Fruit fly (Drosophila melanogaster) whole organism, pupa: ENCODE results near the gene Snoo.

Source experiments
- CG10348 ChIP-seq: fragments of 200-800 bp; sonication (Bioruptor generic); IDR thresholded peaks from 2 replicates; pipeline ENCODE4 v1.3.6; 2022; ENCODE audit warnings: missing biosample characterization, missing genetic modification characterization
- CG12605 ChIP-seq: fragments of 200-800 bp; sonication (Bioruptor generic); IDR thresholded peaks from 2 replicates; pipeline ENCODE4 v1.3.6; 2022; ENCODE audit warnings: missing biosample characterization, missing genetic modification characterization
- CG13204 ChIP-seq: fragments of 200-800 bp; sonication (Bioruptor generic); optimal IDR thresholded peaks from 2 replicates; lab custom pipeline; 2018; ENCODE audit warnings: missing biosample characterization, mild to moderate bottlenecking, missing genetic modification characterization, moderate library complexity
- CG14655 ChIP-seq: fragments of 200-800 bp; sonication (Bioruptor generic); optimal IDR thresholded peaks from 3 replicates; lab custom pipeline; 2017; ENCODE audit warnings: mild to moderate bottlenecking, missing biosample characterization, missing genetic modification reagents, missing genetic modification characterization
- CG15710 ChIP-seq: fragments of 200-800 bp; sonication (Bioruptor generic); optimal IDR thresholded peaks from 2 replicates; lab custom pipeline; 2018; ENCODE audit warnings: missing biosample characterization, mild to moderate bottlenecking, missing genetic modification characterization, moderate library complexity
- CG17806 ChIP-seq: fragments of 200-800 bp; sonication (Bioruptor generic); optimal IDR thresholded peaks from 2 replicates; lab custom pipeline; 2018; ENCODE audit warnings: missing biosample characterization, mild to moderate bottlenecking, missing genetic modification characterization, moderate library complexity
- CG32121 ChIP-seq: fragments of 200-800 bp; sonication (Bioruptor generic); IDR thresholded peaks from 2 replicates; pipeline ENCODE4 v1.3.6; 2022; ENCODE audit warnings: missing biosample characterization, missing genetic modification characterization
- CG34367 ChIP-seq: fragments of 200-800 bp; sonication (Bioruptor generic); optimal IDR thresholded peaks from 2 replicates; lab custom pipeline; 2018; ENCODE audit warnings: missing biosample characterization, mild to moderate bottlenecking, missing genetic modification characterization
- CG4496 ChIP-seq: fragments of 200-800 bp; sonication (Bioruptor generic); IDR thresholded peaks from 3 replicates; pipeline ENCODE4 v1.3.6; 2022; ENCODE audit warnings: missing biosample characterization, missing genetic modification characterization
- CG8159 ChIP-seq: fragments of 200-800 bp; sonication (Bioruptor generic); optimal IDR thresholded peaks from 3 replicates; lab custom pipeline; 2018; ENCODE audit warnings: missing biosample characterization, mild to moderate bottlenecking, missing genetic modification characterization, moderate library complexity
- CG8301 ChIP-seq: fragments of 200-800 bp; sonication (Bioruptor generic); optimal IDR thresholded peaks from 2 replicates; lab custom pipeline; 2018; ENCODE audit warnings: missing biosample characterization, mild to moderate bottlenecking, missing genetic modification characterization
- CG9948 ChIP-seq: fragments of 200-800 bp; sonication (Bioruptor generic); optimal IDR thresholded peaks from 2 replicates; lab custom pipeline; 2018; ENCODE audit warnings: missing biosample characterization, mild to moderate bottlenecking, missing genetic modification characterization, moderate library complexity
- D1 ChIP-seq: fragments of 200-800 bp; sonication (Bioruptor generic); optimal IDR thresholded peaks from 2 replicates; lab custom pipeline; 2018; ENCODE audit warnings: missing biosample characterization, mild to moderate bottlenecking, missing genetic modification characterization, moderate library complexity
- EcR ChIP-seq: fragments of 200-800 bp; sonication (Bioruptor generic); optimal IDR thresholded peaks from 3 replicates; lab custom pipeline; 2019; ENCODE audit warnings: missing biosample characterization, missing genetic modification characterization, mild to moderate bottlenecking, moderate library complexity, missing genetic modification reagents
- Ets98B ChIP-seq: fragments of 200-800 bp; sonication (Bioruptor generic); IDR thresholded peaks from 2 replicates; pipeline ENCODE4 v1.3.6; 2022; ENCODE audit warnings: missing biosample characterization, missing genetic modification characterization
- Pif1A ChIP-seq: fragments of 200-800 bp; sonication (Bioruptor generic); optimal IDR thresholded peaks from 3 replicates; lab custom pipeline; 2016; ENCODE audit warnings: missing biosample characterization, missing genetic modification characterization
- Pif1B ChIP-seq: fragments of 200-800 bp; sonication (Bioruptor generic); optimal IDR thresholded peaks from 3 replicates; lab custom pipeline; 2016; ENCODE audit warnings: missing biosample characterization, missing genetic modification characterization
- Snoo ChIP-seq: fragments of 200-800 bp; sonication (Bioruptor generic); optimal IDR thresholded peaks from 3 replicates; lab custom pipeline; 2017; ENCODE audit warnings: missing biosample characterization, mild to moderate bottlenecking, missing genetic modification characterization, inconsistent platforms
- fd96Ca ChIP-seq: fragments of 200-800 bp; sonication (Bioruptor generic); IDR thresholded peaks from 3 replicates; pipeline ENCODE4 v1.3.6; 2022; ENCODE audit warnings: missing biosample characterization, missing genetic modification characterization
- gl ChIP-seq: fragments of 200-800 bp; sonication (Bioruptor generic); optimal IDR thresholded peaks from 2 replicates; lab custom pipeline; 2018; ENCODE audit warnings: missing biosample characterization, mild to moderate bottlenecking, missing genetic modification characterization
- rn ChIP-seq: fragments of 200-800 bp; sonication (Bioruptor generic); IDR thresholded peaks from 2 replicates; pipeline ENCODE4 v1.3.6; 2022; ENCODE audit warnings: missing biosample characterization, missing genetic modification characterization

Snoo gene

DNA sequence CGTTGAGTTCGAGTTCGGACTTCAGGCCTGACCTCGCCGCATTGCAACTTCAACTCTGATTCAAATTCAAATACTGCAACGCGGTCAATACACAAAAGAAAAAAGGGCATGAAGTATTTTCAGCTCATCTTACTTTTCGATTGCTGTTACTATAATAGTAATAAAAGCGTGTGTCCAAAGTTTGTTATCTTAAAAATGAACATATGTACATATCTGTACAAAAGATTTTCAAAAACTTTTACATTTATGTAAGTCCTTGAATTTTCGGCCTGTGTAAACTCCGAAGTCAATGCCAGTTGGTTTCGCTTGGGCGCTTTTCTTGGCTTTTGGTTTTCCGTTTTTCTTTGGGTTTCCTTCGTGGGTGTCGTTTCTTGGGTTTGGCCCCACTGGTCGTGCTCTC lies 65.2 kb downstream of the Snoo start:
- TF ChIP-seq Snoo (tag; lab: Kevin White, UChicago): no peak
- no peak for TF ChIP-seq CG13204 (GFP tag; lab: Kevin White, UChicago)
- TF ChIP-seq CG12605 (GFP tag; lab: Robert Waterston, UW): no peak
- TF ChIP-seq D1: no peak
- no peak for TF ChIP-seq gl
- TF ChIP-seq CG4496 (GFP tag; lab: Robert Waterston, UW): no peak
- no peak for TF ChIP-seq fd96Ca (GFP tag; lab: Robert Waterston, UW)
- peak; percentile 55; the same call in 1 of the 2 replicates for TF ChIP-seq Ets98B
- no peak for TF ChIP-seq CG17806 (tag; lab: Kevin White, UChicago)
- peak; percentile 25 for TF ChIP-seq CG8301 (tag; lab: Kevin White, UChicago)
- TF ChIP-seq CG14655: peak; percentile 24
- no peak for TF ChIP-seq rn (GFP tag; lab: Robert Waterston, UW)
- no peak for TF ChIP-seq EcR (GFP tag; lab: Kevin White, UChicago)
- TF ChIP-seq CG9948 (tag; lab: Kevin White, UChicago): no peak
- peak; percentile 52; the same call in 1 of the 2 replicates for TF ChIP-seq CG10348
- no peak for TF ChIP-seq CG34367 (tag; lab: Kevin White, UChicago)
- no peak for TF ChIP-seq Pif1B (GFP tag; lab: Kevin White, UChicago)
- peak; percentile 50; the same call in 1 of the 2 replicates for TF ChIP-seq CG32121
- TF ChIP-seq CG15710 (tag; lab: Kevin White, UChicago): peak; percentile 2
- TF ChIP-seq Pif1A: peak; percentile 41
- TF ChIP-seq CG8159 (tag; lab: Kevin White, UChicago): no peak

DNA sequence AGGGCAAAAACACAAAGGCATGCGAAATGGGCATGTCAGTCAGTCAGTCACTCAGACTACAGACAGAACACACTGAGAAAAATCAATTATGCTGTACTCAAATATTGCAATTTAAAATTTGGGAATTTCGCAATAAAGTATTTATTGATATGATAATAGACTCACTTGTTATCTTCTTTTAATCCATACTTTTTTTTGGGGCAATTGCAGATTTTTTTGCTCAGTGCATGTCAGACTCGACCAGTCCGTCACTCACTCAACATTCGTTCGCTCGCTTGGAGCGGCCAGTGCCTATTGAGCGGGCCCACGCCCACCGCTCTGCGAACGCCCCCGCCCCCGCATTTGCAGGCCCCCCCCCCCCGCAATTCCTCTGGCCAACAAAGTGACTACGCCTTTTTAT lies 67.6 kb downstream of the Snoo start:
- TF ChIP-seq CG17806 (tag; lab: Kevin White, UChicago) (peak; percentile 65), CG32121 (peak; percentile 71), CG9948 (tag; lab: Kevin White, UChicago) (peak; percentile 76), gl (peak; percentile 43), CG4496 (GFP tag; lab: Robert Waterston, UW) (peak; percentile 89), CG13204 (GFP tag; lab: Kevin White, UChicago) (peak; percentile 88), CG34367 (tag; lab: Kevin White, UChicago) (peak; percentile 93), CG8301 (tag; lab: Kevin White, UChicago) (peak; percentile 40), rn (GFP tag; lab: Robert Waterston, UW) (peak; percentile 75), CG15710 (tag; lab: Kevin White, UChicago) (peak; percentile 94), Pif1A (peak; percentile 66), CG10348 (peak; percentile 61; the same call in 1 of the 2 replicates), EcR (GFP tag; lab: Kevin White, UChicago) (peak; percentile 32), D1 (peak; percentile 29), CG14655 (peak; percentile 62), Pif1B (GFP tag; lab: Kevin White, UChicago) (no peak), Snoo (tag; lab: Kevin White, UChicago) (peak; percentile 96), fd96Ca (GFP tag; lab: Robert Waterston, UW) (peak; percentile 80), CG12605 (GFP tag; lab: Robert Waterston, UW) (peak; percentile 73), Ets98B (peak; percentile 79), CG8159 (tag; lab: Kevin White, UChicago) (peak; percentile 80)

DNA sequence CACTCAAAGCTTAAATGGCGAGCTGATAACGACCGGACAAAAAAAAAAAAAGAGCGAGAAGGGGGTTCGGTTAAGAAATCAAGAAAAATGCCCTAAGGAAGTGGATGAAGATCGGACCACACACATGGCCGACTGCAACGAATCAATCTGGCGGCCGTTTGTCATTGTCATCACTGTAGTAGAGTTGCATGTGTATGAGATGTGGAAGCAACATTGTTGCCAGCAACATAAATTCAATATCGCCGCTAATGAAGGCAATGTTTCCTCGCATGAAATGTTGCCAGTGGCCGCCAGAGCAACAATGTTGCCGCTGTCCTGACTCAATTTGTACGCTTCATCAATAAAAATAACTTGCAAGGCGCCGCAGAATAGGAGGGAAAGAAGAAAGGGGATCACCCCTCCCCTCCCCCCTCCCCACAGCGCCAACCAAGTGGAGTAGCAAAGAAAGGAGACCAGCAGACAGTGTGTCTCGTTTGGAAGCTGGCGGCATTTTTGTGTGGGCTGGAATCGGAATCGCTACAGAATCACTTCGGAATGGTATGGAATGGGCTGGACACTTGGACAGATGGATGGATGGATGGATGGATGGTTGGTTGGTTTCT lies 68.9 kb downstream of the Snoo start:
- TF ChIP-seq CG12605 (GFP tag; lab: Robert Waterston, UW) (peak; percentile 33; the same call in 1 of the 2 replicates), CG8159 (tag; lab: Kevin White, UChicago) (no peak), fd96Ca (GFP tag; lab: Robert Waterston, UW) (no peak), Ets98B (no peak), rn (GFP tag; lab: Robert Waterston, UW) (0 out of 2 replicates have a peak, but pooled peaks have one; percentile 27), CG8301 (tag; lab: Kevin White, UChicago) (peak; percentile 10), CG9948 (tag; lab: Kevin White, UChicago) (no peak), Snoo (tag; lab: Kevin White, UChicago) (peak; percentile 31), CG14655 (no peak), CG17806 (tag; lab: Kevin White, UChicago) (no peak), EcR (GFP tag; lab: Kevin White, UChicago) (peak; percentile 51), gl (no peak), Pif1A (no peak), CG13204 (GFP tag; lab: Kevin White, UChicago) (peak; percentile 52), CG4496 (GFP tag; lab: Robert Waterston, UW) (no peak), CG10348 (no peak), D1 (no peak)

DNA sequence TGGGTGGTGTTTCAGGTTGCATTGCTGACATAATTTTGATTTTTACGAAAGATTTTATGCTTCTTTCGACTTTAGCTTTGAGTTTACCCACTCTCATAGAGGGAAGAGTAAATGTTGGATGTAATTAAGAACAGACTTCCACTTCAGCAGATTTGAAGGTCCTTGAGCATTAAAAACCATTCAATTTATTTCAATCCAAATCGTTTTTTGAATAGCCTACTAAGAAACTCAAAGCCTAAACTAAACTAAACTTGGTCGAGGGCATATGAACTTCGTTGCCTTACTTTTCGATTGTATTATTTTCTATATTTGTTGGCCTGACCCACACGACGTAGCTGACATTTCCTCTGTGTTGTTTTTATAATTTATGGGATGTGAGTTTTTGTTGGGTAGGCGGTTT lies 71.1 kb downstream of the Snoo start:
- TF ChIP-seq CG34367 (tag; lab: Kevin White, UChicago): no peak
- TF ChIP-seq CG13204 (GFP tag; lab: Kevin White, UChicago): no peak
- TF ChIP-seq Snoo (tag; lab: Kevin White, UChicago): no peak
- TF ChIP-seq CG9948 (tag; lab: Kevin White, UChicago): no peak
- no peak for TF ChIP-seq gl
- TF ChIP-seq CG10348: no peak
- no peak for TF ChIP-seq CG14655
- TF ChIP-seq CG12605 (GFP tag; lab: Robert Waterston, UW): no peak
- TF ChIP-seq CG8159 (tag; lab: Kevin White, UChicago): no peak
- no peak for TF ChIP-seq rn (GFP tag; lab: Robert Waterston, UW)
- no peak for TF ChIP-seq fd96Ca (GFP tag; lab: Robert Waterston, UW)
- no peak for TF ChIP-seq CG8301 (tag; lab: Kevin White, UChicago)
- no peak for TF ChIP-seq Pif1A
- no peak for TF ChIP-seq Pif1B (GFP tag; lab: Kevin White, UChicago)
- no peak for TF ChIP-seq CG15710 (tag; lab: Kevin White, UChicago)
- no peak for TF ChIP-seq EcR (GFP tag; lab: Kevin White, UChicago)
- TF ChIP-seq CG32121: no peak
- no peak for TF ChIP-seq Ets98B
